Worm (Caenorhabditis elegans): ENCODE results near the gene C35D10.5.

ce11 chrIII:4912317-4912716 lies 50.2 kb downstream of the C35D10.5 start, which contains the start of the genes F26F4.9 and cee-1:
- TF ChIP-seq dao-5 (tag; optimal IDR thresholded peaks at IDR 0.05), result no peak
- peak; percentile 52 for TF ChIP-seq W03F9.2 (tag; optimal IDR thresholded peaks at IDR 0.05)

Measured in whole organism, L4/young adult.